Worm (Caenorhabditis elegans) whole organism, L4 larva: Measurements from ENCODE around the gene ZK1193.2.

ENCODE experiments used
- F37D6.2 ChIP-seq: sonication (generic microtip); optimal IDR thresholded peaks from 2 replicates; lab custom pipeline; 2016; ENCODE audit warnings: mild to moderate bottlenecking, missing genetic modification characterization, missing compliant biosample characterization
- R02D3.7 ChIP-seq: fragments of 150-350 bp; sonication (generic microtip); optimal IDR thresholded peaks from 3 replicates; lab custom pipeline; 2014; ENCODE audit warnings: missing biosample characterization, missing genetic modification characterization
- Y105C5A.15 ChIP-seq: fragments of 200-800 bp; sonication (Bioruptor generic); IDR thresholded peaks from 2 replicates; pipeline ENCODE4 v1.3.6; 2022; ENCODE audit warnings: missing genetic modification characterization, missing compliant biosample characterization
- Y75B8A.6 ChIP-seq: fragments of 200-800 bp; sonication (Bioruptor generic); IDR thresholded peaks from 2 replicates; pipeline ENCODE4 v1.3.6; 2022; ENCODE audit warnings: missing genetic modification reagents, missing genetic modification characterization, missing compliant biosample characterization
- ZK337.2 ChIP-seq: fragments of 200-800 bp; sonication (Bioruptor generic); IDR thresholded peaks from 2 replicates; pipeline ENCODE4 v1.3.6; 2022; ENCODE audit warnings: missing genetic modification reagents, missing genetic modification characterization, missing compliant biosample characterization
- ZK546.5 ChIP-seq, 2 experiments: sonication (generic microtip); optimal IDR thresholded peaks; 2 replicates each; lab custom pipeline; 2017; ENCODE audit warnings: missing biosample characterization in 2 of 2, missing genetic modification characterization in 2 of 2
- aha-1 ChIP-seq: fragments of 150-350 bp; peaks from one replicate; lab custom pipeline; 2014; ENCODE audit warnings: missing biosample characterization, missing genetic modification characterization
- ceh-28 ChIP-seq: fragments of 150-350 bp; optimal IDR thresholded peaks from 2 replicates; lab custom pipeline; 2014; ENCODE audit warnings: missing biosample characterization, missing genetic modification reagents, missing genetic modification characterization
- ceh-44 ChIP-seq: fragments of 200-800 bp; sonication (Bioruptor generic); IDR thresholded peaks from 2 replicates; pipeline ENCODE4 v1.3.6; 2022; ENCODE audit warnings: missing genetic modification reagents, missing genetic modification characterization, missing compliant biosample characterization
- daf-16 ChIP-seq, 3 experiments: sonication (generic microtip); optimal IDR thresholded peaks; 2 replicates each; lab custom pipeline; 2016 to 2017; ENCODE audit warnings: missing genetic modification characterization in 3 of 3, missing genetic modification reagents in 3 of 3, mild to moderate bottlenecking in 2 of 3, missing compliant biosample characterization in 2 of 3, missing biosample characterization in 1 of 3, moderate library complexity in 1 of 3
- dmd-6 ChIP-seq: fragments of 200-800 bp; sonication (Bioruptor generic); IDR thresholded peaks from 2 replicates; pipeline ENCODE4 v1.3.6; 2022; ENCODE audit warnings: missing genetic modification reagents, missing genetic modification characterization, missing compliant biosample characterization
- dmd-8 ChIP-seq: fragments of 200-800 bp; sonication (Bioruptor generic); IDR thresholded peaks from 2 replicates; pipeline ENCODE4 v1.3.6; 2022; ENCODE audit warnings: missing genetic modification characterization, missing compliant biosample characterization
- dpl-1 ChIP-seq: fragments of 150-350 bp; optimal IDR thresholded peaks from 2 replicates; lab custom pipeline; 2014; ENCODE audit warnings: missing biosample characterization, missing genetic modification reagents, missing genetic modification characterization
- egl-27 ChIP-seq: sonication (generic microtip); optimal IDR thresholded peaks from 3 replicates; lab custom pipeline; 2017; ENCODE audit warnings: missing biosample characterization, missing genetic modification reagents, missing genetic modification characterization
- hif-1 ChIP-seq, 2 experiments: sonication (generic microtip); optimal IDR thresholded peaks; 2 replicates each; lab custom pipeline; 2016 to 2017; ENCODE audit warnings: missing compliant biosample characterization in 2 of 2, missing genetic modification characterization in 2 of 2, missing genetic modification reagents in 2 of 2, missing genotype in 2 of 2, mild to moderate bottlenecking in 1 of 2
- hlh-11 ChIP-seq: fragments of 200-800 bp; sonication (Bioruptor generic); optimal IDR thresholded peaks from 2 replicates; lab custom pipeline; 2018; ENCODE audit warnings: mild to moderate bottlenecking, missing genetic modification characterization, missing compliant biosample characterization
- hlh-30 ChIP-seq: sonication (generic microtip); optimal IDR thresholded peaks from 2 replicates; lab custom pipeline; 2017; ENCODE audit warnings: antibody characterized with exemption, mild to moderate bottlenecking, missing genetic modification characterization, missing compliant biosample characterization; ENCODE audit not compliant: insufficient read depth
- lin-29 ChIP-seq: fragments of 200-800 bp; sonication (Bioruptor generic); IDR thresholded peaks from 2 replicates; pipeline ENCODE4 v1.3.6; 2022; ENCODE audit warnings: missing genetic modification reagents, missing genetic modification characterization, missing compliant biosample characterization
- lin-38 ChIP-seq: fragments of 200-800 bp; sonication (Bioruptor generic); IDR thresholded peaks from 2 replicates; pipeline ENCODE4 v1.3.6; 2022; ENCODE audit warnings: missing genetic modification reagents, missing genetic modification characterization, missing compliant biosample characterization
- lin-39 ChIP-seq: fragments of 150-350 bp; optimal IDR thresholded peaks from 2 replicates; lab custom pipeline; 2014; ENCODE audit warnings: missing biosample characterization, missing genetic modification reagents, missing genetic modification characterization
- mep-1 ChIP-seq: fragments of 150-350 bp; sonication (generic microtip); optimal IDR thresholded peaks from 3 replicates; lab custom pipeline; 2014; ENCODE audit warnings: missing biosample characterization, missing genetic modification characterization
- mxl-3 ChIP-seq: fragments of 200-800 bp; sonication (Bioruptor generic); optimal IDR thresholded peaks from 2 replicates; lab custom pipeline; 2018; ENCODE audit warnings: mild to moderate bottlenecking, missing genetic modification characterization, missing compliant biosample characterization
- nhr-11 ChIP-seq: fragments of 150-350 bp; optimal IDR thresholded peaks from 2 replicates; lab custom pipeline; 2014; ENCODE audit warnings: missing biosample characterization, missing genetic modification characterization
- nhr-111 ChIP-seq: fragments of 200-800 bp; sonication (Bioruptor generic); optimal IDR thresholded peaks from 2 replicates; lab custom pipeline; 2018; ENCODE audit warnings: mild to moderate bottlenecking, missing genetic modification characterization, missing compliant biosample characterization
- nhr-28 ChIP-seq: fragments of 150-350 bp; optimal IDR thresholded peaks from 2 replicates; lab custom pipeline; 2014; ENCODE audit warnings: missing biosample characterization, missing genetic modification characterization
- nhr-42 ChIP-seq: fragments of 200-800 bp; sonication (Bioruptor generic); IDR thresholded peaks from 2 replicates; pipeline ENCODE4 v1.3.6; 2022; ENCODE audit warnings: missing genetic modification characterization, missing compliant biosample characterization
- nhr-48 ChIP-seq: sonication (generic microtip); optimal IDR thresholded peaks from 2 replicates; lab custom pipeline; 2016; ENCODE audit warnings: mild to moderate bottlenecking, missing genetic modification characterization, missing compliant biosample characterization
- nhr-76 ChIP-seq: fragments of 150-350 bp; optimal IDR thresholded peaks from 2 replicates; lab custom pipeline; 2014; ENCODE audit warnings: missing biosample characterization, missing genetic modification characterization
- pha-4 ChIP-seq, 2 experiments: fragments of 150-350 bp in 1 of 2; fragments of 200-800 bp in 1 of 2; sonication (Bioruptor generic) in 1 of 2; IDR thresholded peaks in 1 of 2; optimal IDR thresholded peaks in 1 of 2; 2 replicates each; pipeline versions ENCODE4 v1.3.6 to Lab custom; 2014 to 2022; ENCODE audit warnings: missing genetic modification characterization in 2 of 2, missing genetic modification reagents in 2 of 2, missing biosample characterization in 1 of 2, missing compliant biosample characterization in 1 of 2
- pqm-1 ChIP-seq: sonication (generic microtip); optimal IDR thresholded peaks from 2 replicates; lab custom pipeline; 2017; ENCODE audit warnings: missing biosample characterization, missing genetic modification characterization
- rbr-2 ChIP-seq: sonication (generic microtip); optimal IDR thresholded peaks from 2 replicates; lab custom pipeline; 2016; ENCODE audit warnings: missing genotype, missing genetic modification characterization, missing compliant biosample characterization
- saeg-2 ChIP-seq: fragments of 200-800 bp; sonication (Bioruptor generic); IDR thresholded peaks from 2 replicates; pipeline ENCODE4 v1.3.6; 2022; ENCODE audit warnings: missing genetic modification reagents, missing genetic modification characterization, missing compliant biosample characterization
- set-16 ChIP-seq: fragments of 200-800 bp; sonication (Bioruptor generic); IDR thresholded peaks from 2 replicates; pipeline ENCODE4 v1.3.6; 2022; ENCODE audit warnings: missing genetic modification reagents, missing genetic modification characterization, missing compliant biosample characterization
- skn-1 ChIP-seq: fragments of 150-350 bp; optimal IDR thresholded peaks from 2 replicates; lab custom pipeline; 2014; ENCODE audit warnings: missing biosample characterization, missing genetic modification characterization
- spr-3 ChIP-seq: fragments of 200-800 bp; sonication (Bioruptor generic); optimal IDR thresholded peaks from 2 replicates; lab custom pipeline; 2018; ENCODE audit warnings: mild to moderate bottlenecking, missing genetic modification characterization, missing compliant biosample characterization
- unc-62 ChIP-seq, 3 experiments: fragments of 150-350 bp in 1 of 3; sonication (generic microtip); optimal IDR thresholded peaks in 2 of 3; peaks in 1 of 3; 1 replicate in 1 of 3; 2 replicates in 2 of 3; lab custom pipeline; 2014 to 2017; ENCODE audit warnings: missing biosample characterization in 3 of 3, missing genetic modification characterization in 3 of 3, missing genetic modification reagents in 3 of 3, missing genotype in 1 of 3
- zfp-3 ChIP-seq: fragments of 200-800 bp; sonication (Bioruptor generic); conservative IDR thresholded peaks from 2 replicates; pipeline ENCODE4 v1.3.6; 2022; ENCODE audit warnings: missing genetic modification reagents, missing genetic modification characterization, missing compliant biosample characterization
- ztf-11 ChIP-seq: fragments of 150-350 bp; optimal IDR thresholded peaks from 2 replicates; lab custom pipeline; 2014; ENCODE audit warnings: missing biosample characterization, missing genetic modification characterization
- ztf-7 ChIP-seq: fragments of 150-350 bp; optimal IDR thresholded peaks from 2 replicates; lab custom pipeline; 2014; ENCODE audit warnings: missing biosample characterization, missing genetic modification characterization

Gene ZK1193.2

ce11 chrX:440420-440819 lies 15.0 kb upstream of the ZK1193.2 start (continued):
- TF ChIP-seq lin-38 (GFP tag; lab: Robert Waterston, UW) (no peak), nhr-76 (tag; lab: Kevin White, UChicago) (no peak), set-16 (GFP tag; lab: Robert Waterston, UW) (no peak), nhr-42 (GFP tag; lab: Robert Waterston, UW) (no peak), zfp-3 (GFP tag; lab: Robert Waterston, UW) (0 out of 2 replicates have a peak, but pooled peaks have one; percentile 57), rbr-2 (tag; lab: Kevin White, UChicago) (no peak), Y75B8A.6 (no peak), nhr-111 (GFP tag; lab: Kevin White, UChicago) (no peak), egl-27 (tag; lab: Kevin White, UChicago) (no peak), ceh-28 (tag; lab: Kevin White, UChicago) (no peak), ztf-7 (tag; lab: Kevin White, UChicago) (no peak), hlh-30 (tag; lab: Kevin White, UChicago) (peak; percentile 82)

ce11 chrX:439031-439430 lies 13.6 kb upstream of the ZK1193.2 start:
- TF ChIP-seq aha-1 (tag; lab: Kevin White, UChicago) (peak; percentile 54), Y105C5A.15 (GFP tag; lab: Robert Waterston, UW) (no peak), nhr-48 (tag; lab: Kevin White, UChicago) (peak; percentile 3), hlh-11 (tag; lab: Kevin White, UChicago) (peak; percentile 51), unc-62 (GFP tag; optimal IDR thresholded peaks at IDR 0.05 in 1 of 2; lab: Kevin White, UChicago) (no peak), unc-62 (tag; optimal IDR thresholded peaks at IDR 0.05; lab: Kevin White, UChicago) (no peak), dmd-6 (peak; percentile 29; the same call in 1 of the 2 replicates), daf-16 (GFP tag; optimal IDR thresholded peaks at IDR 0.05; lab: Kevin White, UChicago) (no peak), daf-16 (tag; optimal IDR thresholded peaks at IDR 0.05; lab: Kevin White, UChicago) (peak; percentile 91)
- TF ChIP-seq, all 104 proteins: peak for 5

ce11 chrX:438396-438795 lies 13.0 kb upstream of the ZK1193.2 start:
- TF ChIP-seq skn-1 (no peak), pqm-1 (tag; lab: Kevin White, UChicago) (peak; percentile 2), dmd-6 (peak; percentile 24; the same call in 1 of the 2 replicates), hlh-11 (tag; lab: Kevin White, UChicago) (peak; percentile 22), unc-62 (GFP tag; optimal IDR thresholded peaks at IDR 0.05 in 1 of 2; lab: Kevin White, UChicago) (peak in 1 of 2 experiments; percentile 14), unc-62 (tag; optimal IDR thresholded peaks at IDR 0.05; lab: Kevin White, UChicago) (no peak), ZK546.5 (tag; optimal IDR thresholded peaks at IDR 0.05; lab: Kevin White, UChicago) (no peak), ceh-44 (GFP tag; lab: Robert Waterston, UW) (no peak), ztf-11 (no peak), nhr-28 (tag; lab: Kevin White, UChicago) (peak; percentile 12), ZK337.2 (GFP tag; lab: Robert Waterston, UW) (no peak), daf-16 (GFP tag; optimal IDR thresholded peaks at IDR 0.05; lab: Kevin White, UChicago) (no peak), daf-16 (tag; optimal IDR thresholded peaks at IDR 0.05; lab: Kevin White, UChicago) (peak; percentile 46)

- TF ChIP-seq unc-62 (GFP tag; optimal IDR thresholded peaks at IDR 0.05 in 1 of 2; lab: Kevin White, UChicago) (peak in 1 of 2 experiments; percentile 8), unc-62 (tag; optimal IDR thresholded peaks at IDR 0.05; lab: Kevin White, UChicago) (no peak), nhr-76 (tag; lab: Kevin White, UChicago) (no peak)
Observed at ce11 chrX:433747-434146, 8.3 kb upstream of the ZK1193.2 start, which contains the start of gene dve-1. Gene dve-1 (minus strand): TSS chrX:433812.

- TF ChIP-seq mep-1 (tag; lab: Kevin White, UChicago) (peak; percentile 32), nhr-11 (tag; lab: Kevin White, UChicago) (no peak), pha-4 (GFP tag; IDR thresholded peaks at IDR 0.05; lab: Robert Waterston, UW) (no peak), pha-4 (tag; optimal IDR thresholded peaks at IDR 0.05; lab: Kevin White, UChicago) (no peak), lin-29 (GFP tag; lab: Robert Waterston, UW) (0 out of 2 replicates have a peak, but pooled peaks have one; percentile 39), saeg-2 (GFP tag; lab: Robert Waterston, UW) (no peak), lin-38 (GFP tag; lab: Robert Waterston, UW) (no peak), mxl-3 (GFP tag; lab: Kevin White, UChicago) (peak; percentile 58), hif-1 (tag; optimal IDR thresholded peaks at IDR 0.05; lab: Kevin White, UChicago) (no peak), nhr-76 (tag; lab: Kevin White, UChicago) (no peak), ztf-11 (no peak), dpl-1 (no peak), dmd-6 (no peak), spr-3 (GFP tag; lab: Kevin White, UChicago) (no peak), lin-39 (tag; lab: Kevin White, UChicago) (no peak), F37D6.2 (tag; lab: Kevin White, UChicago) (no peak), unc-62 (GFP tag; optimal IDR thresholded peaks at IDR 0.05 in 1 of 2; lab: Kevin White, UChicago) (peak in 1 of 2 experiments; percentile 82), unc-62 (tag; optimal IDR thresholded peaks at IDR 0.05; lab: Kevin White, UChicago) (no peak), R02D3.7 (tag; lab: Kevin White, UChicago) (no peak), dmd-8 (GFP tag; lab: Robert Waterston, UW) (no peak)
Observed at ce11 chrX:433029-433693, 7.7 kb upstream of the ZK1193.2 start.
